Comparison of ENCODE assay signal across 4 fruit fly cellular contexts in genomic region chr3L:623556-623955, dm6.
A peak's percentile ranks its signal among the peaks of the same experiment; 100 is the strongest.
TF ChIP-seq lines count a peak whose summit lies in the region.

No protein-coding gene starts in this region.

- TF ChIP-seq CTCF in whole organism, embryonic (GFP tag; optimal IDR thresholded peaks at IDR 0.05; lab: Kevin White, UChicago): no peak

TF ChIP-seq in whole organism, embryonic, 481 proteins besides CTCF, POLR2A, EP300 and RAD21 (continues in another document):
- no peak for TF ChIP-seq zf30C (GFP tag; optimal IDR thresholded peaks at IDR 0.05; lab: Kevin White, UChicago)
- no peak for TF ChIP-seq CG6683 (GFP tag; optimal IDR thresholded peaks at IDR 0.05; lab: Kevin White, UChicago)
- peak; percentile 70 for TF ChIP-seq CG2712 (tag; optimal IDR thresholded peaks at IDR 0.05; lab: Kevin White, UChicago)
- TF ChIP-seq Hsf (GFP tag; optimal IDR thresholded peaks at IDR 0.05; lab: Kevin White, UChicago): no peak
- no peak for TF ChIP-seq dysf (GFP tag; IDR thresholded peaks at IDR 0.05; lab: Robert Waterston, UW)
- no peak for TF ChIP-seq CG6254 (GFP tag; optimal IDR thresholded peaks at IDR 0.05; lab: Kevin White, UChicago)
- TF ChIP-seq Drgx (GFP tag; IDR thresholded peaks at IDR 0.05; lab: Robert Waterston, UW): peak; percentile 69
- 0 out of 3 replicates have a peak, but pooled peaks have one; percentile 23 for TF ChIP-seq Optix (GFP tag; IDR thresholded peaks at IDR 0.05; lab: Robert Waterston, UW)
- peak; percentile 70 for TF ChIP-seq ara (GFP tag; IDR thresholded peaks at IDR 0.05; lab: Robert Waterston, UW)
- TF ChIP-seq Xrp1 (GFP tag; IDR thresholded peaks at IDR 0.05; lab: Robert Waterston, UW): peak; percentile 70
- no peak for TF ChIP-seq CG7963 (GFP tag; IDR thresholded peaks at IDR 0.05; lab: Robert Waterston, UW; ENCODE audit: partially characterized antibody)
- no peak for TF ChIP-seq Usf (GFP tag; optimal IDR thresholded peaks at IDR 0.05; lab: Kevin White, UChicago)
- TF ChIP-seq CG14965 (GFP tag; optimal IDR thresholded peaks at IDR 0.05; lab: Kevin White, UChicago; ENCODE audit: borderline replicate concordance): no peak
- peak; percentile 46 for TF ChIP-seq Blimp-1 (GFP tag; optimal IDR thresholded peaks at IDR 0.05; lab: Kevin White, UChicago)
- TF ChIP-seq CG11504 (tag; optimal IDR thresholded peaks at IDR 0.05; lab: Kevin White, UChicago): peak; percentile 31
- TF ChIP-seq Hmr (GFP tag; optimal IDR thresholded peaks at IDR 0.05; lab: Kevin White, UChicago): no peak
- no peak for TF ChIP-seq ap (GFP tag; IDR thresholded peaks at IDR 0.05; lab: Robert Waterston, UW)
- TF ChIP-seq BEAF-32 (GFP tag; optimal IDR thresholded peaks at IDR 0.05; lab: Kevin White, UChicago): no peak
- no peak for TF ChIP-seq CG3163 (GFP tag; optimal IDR thresholded peaks at IDR 0.05; lab: Kevin White, UChicago)
- no peak for TF ChIP-seq Spps (tag; optimal IDR thresholded peaks at IDR 0.05; lab: Kevin White, UChicago)
- no peak for TF ChIP-seq CrebB (tag; optimal IDR thresholded peaks at IDR 0.05; lab: Kevin White, UChicago)
- no peak for TF ChIP-seq sisA (GFP tag; IDR thresholded peaks at IDR 0.05; lab: Robert Waterston, UW)
- TF ChIP-seq az2 (GFP tag; optimal IDR thresholded peaks at IDR 0.05; lab: Kevin White, UChicago): peak; percentile 19

TF ChIP-seq in whole organism, prepupa, 60 proteins besides CTCF, POLR2A, EP300 and RAD21 (continues in another document):
- peak; percentile 18 for TF ChIP-seq topi (GFP tag; optimal IDR thresholded peaks at IDR 0.05; lab: Kevin White, UChicago)
- TF ChIP-seq esn (GFP tag; optimal IDR thresholded peaks at IDR 0.05; lab: Kevin White, UChicago): peak; percentile 39
- no peak for TF ChIP-seq fkh (GFP tag; optimal IDR thresholded peaks at IDR 0.05; lab: Kevin White, UChicago)
- TF ChIP-seq fd85E (GFP tag; optimal IDR thresholded peaks at IDR 0.05; lab: Kevin White, UChicago): no peak
- TF ChIP-seq Eip93F (GFP tag; optimal IDR thresholded peaks at IDR 0.05; lab: Kevin White, UChicago): no peak
- peak; percentile 63 for TF ChIP-seq CG11294 (GFP tag; IDR thresholded peaks at IDR 0.05; lab: Robert Waterston, UW)
- peak; percentile 7 for TF ChIP-seq Hr39 (GFP tag; optimal IDR thresholded peaks at IDR 0.05; lab: Kevin White, UChicago)
- no peak for TF ChIP-seq Smox (GFP tag; optimal IDR thresholded peaks at IDR 0.05; lab: Kevin White, UChicago)
- no peak for TF ChIP-seq lz (GFP tag; optimal IDR thresholded peaks at IDR 0.05; lab: Kevin White, UChicago)
- TF ChIP-seq CG6276 (GFP tag; optimal IDR thresholded peaks at IDR 0.05; lab: Kevin White, UChicago): no peak
- TF ChIP-seq achi (GFP tag; optimal IDR thresholded peaks at IDR 0.05; lab: Kevin White, UChicago): peak; percentile 40
- peak; percentile 45 for TF ChIP-seq spab (GFP tag; optimal IDR thresholded peaks at IDR 0.05; lab: Kevin White, UChicago)
- TF ChIP-seq Lpt (GFP tag; optimal IDR thresholded peaks at IDR 0.05; lab: Kevin White, UChicago): no peak
- peak in 1 of 2 experiments; percentile 2 for TF ChIP-seq salr (GFP tag; optimal IDR thresholded peaks at IDR 0.05; lab: Kevin White, UChicago)
- peak; percentile 30 for TF ChIP-seq CG10631 (GFP tag; optimal IDR thresholded peaks at IDR 0.05; lab: Kevin White, UChicago)
- peak; percentile 9 for TF ChIP-seq Sox14 (GFP tag; optimal IDR thresholded peaks at IDR 0.05; lab: Kevin White, UChicago)
- peak; percentile 63; the same call in 2 of the 3 replicates for TF ChIP-seq CG6163 (GFP tag; IDR thresholded peaks at IDR 0.05; lab: Robert Waterston, UW)
- TF ChIP-seq CG8632 (GFP tag; optimal IDR thresholded peaks at IDR 0.05; lab: Kevin White, UChicago): no peak
- TF ChIP-seq cyc (GFP tag; optimal IDR thresholded peaks at IDR 0.05; lab: Kevin White, UChicago): peak; percentile 10
- TF ChIP-seq CG9139 (GFP tag; optimal IDR thresholded peaks at IDR 0.05; lab: Kevin White, UChicago): no peak
- TF ChIP-seq CG11762 (GFP tag; optimal IDR thresholded peaks at IDR 0.05; lab: Kevin White, UChicago; ENCODE audit: insufficient read depth): no peak
- no peak for TF ChIP-seq Met (GFP tag; optimal IDR thresholded peaks at IDR 0.05; lab: Kevin White, UChicago)
- no peak for TF ChIP-seq vri (GFP tag; optimal IDR thresholded peaks at IDR 0.05; lab: Kevin White, UChicago)
- TF ChIP-seq CG31627 (GFP tag; optimal IDR thresholded peaks at IDR 0.05; lab: Kevin White, UChicago): no peak

TF ChIP-seq in whole organism, pupa, 21 proteins besides CTCF, POLR2A, EP300 and RAD21:
- peak; percentile 43 for TF ChIP-seq CG15710 (tag; optimal IDR thresholded peaks at IDR 0.05; lab: Kevin White, UChicago)
- peak; percentile 15 for TF ChIP-seq Pif1B (GFP tag; optimal IDR thresholded peaks at IDR 0.05; lab: Kevin White, UChicago)
- no peak for TF ChIP-seq CG10348 (GFP tag; IDR thresholded peaks at IDR 0.05; lab: Robert Waterston, UW)
- TF ChIP-seq rn (GFP tag; IDR thresholded peaks at IDR 0.05; lab: Robert Waterston, UW): 0 out of 2 replicates have a peak, but pooled peaks have one; percentile 25
- peak; percentile 60 for TF ChIP-seq Ets98B (GFP tag; IDR thresholded peaks at IDR 0.05; lab: Robert Waterston, UW)
- peak; percentile 62; the same call in 1 of the 3 replicates for TF ChIP-seq fd96Ca (GFP tag; IDR thresholded peaks at IDR 0.05; lab: Robert Waterston, UW)
- no peak for TF ChIP-seq gl (tag; optimal IDR thresholded peaks at IDR 0.05; lab: Kevin White, UChicago)
- peak; percentile 71 for TF ChIP-seq CG32121 (GFP tag; IDR thresholded peaks at IDR 0.05; lab: Robert Waterston, UW)
- TF ChIP-seq CG4496 (GFP tag; IDR thresholded peaks at IDR 0.05; lab: Robert Waterston, UW): peak; percentile 80; the same call in 2 of the 3 replicates
- peak; percentile 59 for TF ChIP-seq CG17806 (tag; optimal IDR thresholded peaks at IDR 0.05; lab: Kevin White, UChicago)
- peak; percentile 28 for TF ChIP-seq CG34367 (tag; optimal IDR thresholded peaks at IDR 0.05; lab: Kevin White, UChicago)
- TF ChIP-seq CG13204 (GFP tag; optimal IDR thresholded peaks at IDR 0.05; lab: Kevin White, UChicago): no peak
- peak; percentile 50 for TF ChIP-seq CG8301 (tag; optimal IDR thresholded peaks at IDR 0.05; lab: Kevin White, UChicago)
- TF ChIP-seq D1 (tag; optimal IDR thresholded peaks at IDR 0.05; lab: Kevin White, UChicago): no peak
- TF ChIP-seq CG12605 (GFP tag; IDR thresholded peaks at IDR 0.05; lab: Robert Waterston, UW): no peak
- peak; percentile 60 for TF ChIP-seq CG9948 (tag; optimal IDR thresholded peaks at IDR 0.05; lab: Kevin White, UChicago)
- TF ChIP-seq CG8159 (tag; optimal IDR thresholded peaks at IDR 0.05; lab: Kevin White, UChicago): peak; percentile 48
- TF ChIP-seq EcR (GFP tag; optimal IDR thresholded peaks at IDR 0.05; lab: Kevin White, UChicago): no peak
- peak; percentile 63 for TF ChIP-seq CG14655 (GFP tag; optimal IDR thresholded peaks at IDR 0.05; lab: Kevin White, UChicago)
- no peak for TF ChIP-seq Snoo (tag; optimal IDR thresholded peaks at IDR 0.05; lab: Kevin White, UChicago)
- peak; percentile 61 for TF ChIP-seq Pif1A (GFP tag; optimal IDR thresholded peaks at IDR 0.05; lab: Kevin White, UChicago)

TF ChIP-seq in whole organism, wandering third instar larva, 38 proteins besides CTCF, POLR2A, EP300 and RAD21:
- peak; percentile 3 for TF ChIP-seq HLH106 (tag; optimal IDR thresholded peaks at IDR 0.05; lab: Kevin White, UChicago)
- TF ChIP-seq ey (GFP tag; optimal IDR thresholded peaks at IDR 0.05; lab: Kevin White, UChicago): peak; percentile 12
- TF ChIP-seq Hnf4 (GFP tag; optimal IDR thresholded peaks at IDR 0.05; lab: Kevin White, UChicago): no peak
- no peak for TF ChIP-seq OdsH (GFP tag; optimal IDR thresholded peaks at IDR 0.05; lab: Kevin White, UChicago)
- no peak for TF ChIP-seq lola (GFP tag; optimal IDR thresholded peaks at IDR 0.05; lab: Kevin White, UChicago)
- no peak for TF ChIP-seq dl (GFP tag; optimal IDR thresholded peaks at IDR 0.05; lab: Kevin White, UChicago; ENCODE audit: insufficient read depth in 1 of 2, partially characterized antibody in 2 of 2)
- TF ChIP-seq h (GFP tag; optimal IDR thresholded peaks at IDR 0.05; lab: Kevin White, UChicago): peak; percentile 7
- no peak for TF ChIP-seq woc (GFP tag; optimal IDR thresholded peaks at IDR 0.05; lab: Kevin White, UChicago)
- no peak for TF ChIP-seq psq (GFP tag; optimal IDR thresholded peaks at IDR 0.05; lab: Kevin White, UChicago)
- peak in 1 of 2 experiments; percentile 13 for TF ChIP-seq foxo (GFP tag; optimal IDR thresholded peaks at IDR 0.05; lab: Kevin White, UChicago)

Comparison
In these comparisons a context has a peak if more than half of its experiments do, and no peak if none do; other contexts are left out.
1. Of the 7 proteins assayed by ChIP-seq in both whole organism, embryonic and whole organism, prepupa: peak only in whole organism, embryonic: Blimp-1 and Sox102F; only in whole organism, prepupa: Hr39; in both: Gug; in neither: 3.